Worm (Caenorhabditis elegans) whole organism, L3 larva: ENCODE measurements around the gene clec-196.

Source experiments
- ZK546.5 ChIP-seq: sonication (generic microtip); optimal IDR thresholded peaks from 2 replicates; lab custom pipeline; 2017; ENCODE audit warnings: missing biosample characterization, missing genetic modification characterization
- ama-1 ChIP-seq: fragments of 150-350 bp; optimal IDR thresholded peaks from 2 replicates; lab custom pipeline; 2018
- ceh-28 ChIP-seq: fragments of 150-350 bp; optimal IDR thresholded peaks from 2 replicates; lab custom pipeline; 2014; ENCODE audit warnings: missing biosample characterization, missing genetic modification reagents, missing genetic modification characterization
- ceh-9 ChIP-seq: sonication (generic microtip); optimal IDR thresholded peaks from 2 replicates; lab custom pipeline; 2018; ENCODE audit warnings: missing biosample characterization, missing genetic modification characterization
- elt-1 ChIP-seq: fragments of 150-350 bp; optimal IDR thresholded peaks from 2 replicates; lab custom pipeline; 2014; ENCODE audit warnings: missing biosample characterization, missing genetic modification characterization
- fkh-10 ChIP-seq: sonication (generic microtip); optimal IDR thresholded peaks from 2 replicates; lab custom pipeline; 2017; ENCODE audit warnings: missing biosample characterization, missing genetic modification reagents, missing genetic modification characterization
- fos-1 ChIP-seq: fragments of 150-350 bp; optimal IDR thresholded peaks from 2 replicates; lab custom pipeline; 2014; ENCODE audit warnings: missing biosample characterization, missing genetic modification characterization
- nhr-11 ChIP-seq: fragments of 150-350 bp; optimal IDR thresholded peaks from 2 replicates; lab custom pipeline; 2014; ENCODE audit warnings: missing biosample characterization, missing genetic modification characterization
- sea-2 ChIP-seq: fragments of 150-350 bp; sonication (generic microtip); optimal IDR thresholded peaks from 4 replicates; lab custom pipeline; 2014; ENCODE audit warnings: missing biosample characterization, missing genetic modification reagents, missing genetic modification characterization

- no peak for TF ChIP-seq nhr-11 (tag; lab: Kevin White, UChicago)
- no peak for TF ChIP-seq fkh-10 (GFP tag; lab: Kevin White, UChicago)
- TF ChIP-seq fos-1 = no peak
- TF ChIP-seq elt-1 (tag; lab: Kevin White, UChicago) = no peak
- TF ChIP-seq ama-1 = no peak
- TF ChIP-seq ceh-9 (tag; lab: Kevin White, UChicago) = no peak
- no peak for TF ChIP-seq sea-2 (GFP tag; lab: Kevin White, UChicago)
- no peak for TF ChIP-seq ZK546.5
- TF ChIP-seq ceh-28 (tag; lab: Kevin White, UChicago) = no peak
These were observed 1.5 kb upstream of the clec-196 start, which contains the start of gene lhfp-4 for ce11 chrIV:17275281-17275680.
